Worm (Caenorhabditis elegans) whole organism, L4 larva: ENCODE measurements around the gene gly-13.

Source experiments
- Y105C5A.15 ChIP-seq: fragments of 200-800 bp; sonication (Bioruptor generic); IDR thresholded peaks from 2 replicates; pipeline ENCODE4 v1.3.6; 2022; ENCODE audit warnings: missing genetic modification characterization, missing compliant biosample characterization
- ama-1 ChIP-seq: fragments of 150-350 bp; optimal IDR thresholded peaks from 2 replicates; lab custom pipeline; 2014; ENCODE audit warnings: inconsistent platforms, mixed read lengths
- ceh-32 ChIP-seq: sonication (generic microtip); optimal IDR thresholded peaks from 2 replicates; lab custom pipeline; 2016; ENCODE audit warnings: mild to moderate bottlenecking, missing genetic modification characterization, missing compliant biosample characterization; ENCODE audit not compliant: poor library complexity
- lin-38 ChIP-seq: fragments of 200-800 bp; sonication (Bioruptor generic); IDR thresholded peaks from 2 replicates; pipeline ENCODE4 v1.3.6; 2022; ENCODE audit warnings: missing genetic modification reagents, missing genetic modification characterization, missing compliant biosample characterization
- nhr-10 ChIP-seq: fragments of 150-350 bp; optimal IDR thresholded peaks from 2 replicates; lab custom pipeline; 2014; ENCODE audit warnings: missing biosample characterization, missing genetic modification characterization
- nhr-237 ChIP-seq: sonication (generic microtip); optimal IDR thresholded peaks from 2 replicates; lab custom pipeline; 2017; ENCODE audit warnings: missing biosample characterization, missing genetic modification characterization

ce11 chrX:9324962-9325361 is 28.5 kb upstream of the gly-13 start:
- TF ChIP-seq nhr-10 (tag; lab: Kevin White, UChicago): no peak
- no peak for TF ChIP-seq ama-1 (lab: Kevin White, UChicago)
- TF ChIP-seq Y105C5A.15: no peak
- no peak for TF ChIP-seq lin-38 (GFP tag; lab: Robert Waterston, UW)
- TF ChIP-seq ceh-32 (tag; lab: Kevin White, UChicago): no peak
- TF ChIP-seq nhr-237 (tag; lab: Kevin White, UChicago): no peak
